Fruit fly (Drosophila melanogaster) whole organism, adult: ENCODE results near the gene CG5004.

Experiments
- CG11617 ChIP-seq: fragments of 200-800 bp; sonication (Bioruptor generic); optimal IDR thresholded peaks from 2 replicates; lab custom pipeline; 2017; ENCODE audit warnings: mild to moderate bottlenecking, missing biosample characterization, missing genetic modification reagents, missing genetic modification characterization
- CG12768 ChIP-seq: fragments of 200-800 bp; sonication (Bioruptor generic); optimal IDR thresholded peaks from 2 replicates; lab custom pipeline; 2017; ENCODE audit warnings: missing biosample characterization, missing genetic modification characterization, mild to moderate bottlenecking, moderate library complexity, missing genetic modification reagents
- CG14711 ChIP-seq: fragments of 200-800 bp; sonication (Bioruptor generic); optimal IDR thresholded peaks from 2 replicates; lab custom pipeline; 2018; ENCODE audit warnings: missing biosample characterization, mild to moderate bottlenecking, missing genetic modification characterization, moderate library complexity
- CG1620 ChIP-seq: fragments of 200-800 bp; sonication (Bioruptor generic); optimal IDR thresholded peaks from 2 replicates; lab custom pipeline; 2016; ENCODE audit warnings: missing biosample characterization, missing genetic modification characterization
- CG33017 ChIP-seq: fragments of 200-800 bp; sonication (Bioruptor generic); optimal IDR thresholded peaks from 2 replicates; lab custom pipeline; 2018; ENCODE audit warnings: missing biosample characterization, mild to moderate bottlenecking, missing genetic modification characterization, moderate library complexity
- CG5204 ChIP-seq: fragments of 200-800 bp; sonication (Bioruptor generic); optimal IDR thresholded peaks from 2 replicates; lab custom pipeline; 2016; ENCODE audit warnings: missing biosample characterization, missing genetic modification characterization
- CG7045 ChIP-seq: fragments of 200-800 bp; sonication (Bioruptor generic); optimal IDR thresholded peaks from 2 replicates; lab custom pipeline; 2017; ENCODE audit warnings: missing biosample characterization, mild to moderate bottlenecking, missing genetic modification characterization
- CG7101 ChIP-seq: fragments of 200-800 bp; sonication (Bioruptor generic); optimal IDR thresholded peaks from 2 replicates; lab custom pipeline; 2018; ENCODE audit warnings: missing biosample characterization, mild to moderate bottlenecking, missing genetic modification characterization, moderate library complexity
- Clk ChIP-seq: fragments of 200-800 bp; sonication (Bioruptor generic); optimal IDR thresholded peaks from 2 replicates; lab custom pipeline; 2017; ENCODE audit warnings: missing biosample characterization, missing genetic modification characterization
- Crg-1 ChIP-seq: fragments of 200-800 bp; sonication (Bioruptor generic); optimal IDR thresholded peaks from 2 replicates; lab custom pipeline; 2016; ENCODE audit warnings: missing biosample characterization, missing genetic modification characterization
- Hr96 ChIP-seq: fragments of 200-800 bp; sonication (Bioruptor generic); optimal IDR thresholded peaks from 2 replicates; lab custom pipeline; 2016; ENCODE audit warnings: missing biosample characterization, missing genetic modification characterization
- Mnt ChIP-seq: fragments of 200-800 bp; sonication (Bioruptor generic); optimal IDR thresholded peaks from 2 replicates; lab custom pipeline; 2016; ENCODE audit warnings: missing biosample characterization, mild to moderate bottlenecking, missing genetic modification characterization
- bab1 ChIP-seq: fragments of 200-800 bp; sonication (Bioruptor generic); optimal IDR thresholded peaks from 3 replicates; lab custom pipeline; 2019; ENCODE audit warnings: missing biosample characterization, mild to moderate bottlenecking, missing genetic modification characterization, moderate library complexity
- cic ChIP-seq: fragments of 200-800 bp; sonication (Bioruptor generic); optimal IDR thresholded peaks from 2 replicates; lab custom pipeline; 2017; ENCODE audit warnings: missing biosample characterization, mild to moderate bottlenecking, missing genetic modification characterization, moderate library complexity
- cnc ChIP-seq, 2 experiments: fragments of >200 bp; optimal IDR thresholded peaks; 2 replicates each; lab custom pipeline; 2017
- kay ChIP-seq: fragments of 200-800 bp; sonication (Bioruptor generic); peaks from one replicate; lab custom pipeline; 2016; ENCODE audit warnings: missing biosample characterization, missing genetic modification characterization, borderline replicate concordance
- ovo ChIP-seq: fragments of 200-800 bp; sonication (Bioruptor generic); optimal IDR thresholded peaks from 2 replicates; lab custom pipeline; 2016; ENCODE audit warnings: missing biosample characterization, missing genetic modification characterization
- pad ChIP-seq: fragments of 200-800 bp; sonication (Bioruptor generic); optimal IDR thresholded peaks from 3 replicates; lab custom pipeline; 2017; ENCODE audit warnings: missing biosample characterization, missing genetic modification characterization, mild to moderate bottlenecking, moderate library complexity, missing genetic modification reagents
- tj ChIP-seq: fragments of 200-800 bp; sonication (Bioruptor generic); optimal IDR thresholded peaks from 3 replicates; lab custom pipeline; 2017; ENCODE audit warnings: missing biosample characterization, mild to moderate bottlenecking, missing genetic modification characterization, moderate library complexity
- toe ChIP-seq: fragments of 200-800 bp; sonication (Bioruptor generic); optimal IDR thresholded peaks from 2 replicates; lab custom pipeline; 2016; ENCODE audit warnings: missing biosample characterization, missing genetic modification characterization

The CG5004 gene

dm6 chrX:17111958-17112953 lies 4.9 kb downstream of the CG5004 start:
- peak; percentile 7 for TF ChIP-seq kay (GFP tag; lab: Kevin White, UChicago)
- no peak for TF ChIP-seq bab1 (GFP tag; lab: Kevin White, UChicago)

- TF ChIP-seq toe: no peak
- TF ChIP-seq CG7101 (tag; lab: Kevin White, UChicago): peak; percentile 48
- TF ChIP-seq cnc (optimal IDR thresholded peaks at IDR 0.05; lab: Kevin White, UChicago): no peak
- no peak for TF ChIP-seq Clk (GFP tag; lab: Kevin White, UChicago)
- TF ChIP-seq CG1620 (GFP tag; lab: Kevin White, UChicago): no peak
- peak; percentile 50 for TF ChIP-seq bab1 (GFP tag; lab: Kevin White, UChicago)
- no peak for TF ChIP-seq cic (GFP tag; lab: Kevin White, UChicago)
- no peak for TF ChIP-seq kay (GFP tag; lab: Kevin White, UChicago)
- TF ChIP-seq CG7045 (GFP tag; lab: Kevin White, UChicago): no peak
- peak; percentile 15 for TF ChIP-seq CG33017 (tag; lab: Kevin White, UChicago)
- no peak for TF ChIP-seq CG5204 (GFP tag; lab: Kevin White, UChicago)
- TF ChIP-seq CG11617 (GFP tag; lab: Kevin White, UChicago): peak; percentile 62
- no peak for TF ChIP-seq CG12768 (GFP tag; lab: Kevin White, UChicago)
- no peak for TF ChIP-seq Hr96 (GFP tag; lab: Kevin White, UChicago)
- TF ChIP-seq Mnt (GFP tag; lab: Kevin White, UChicago): no peak
- TF ChIP-seq tj (GFP tag; lab: Kevin White, UChicago): peak; percentile 21
- TF ChIP-seq ovo (GFP tag; lab: Kevin White, UChicago): no peak
- TF ChIP-seq Crg-1 (GFP tag; lab: Kevin White, UChicago): no peak
- TF ChIP-seq pad (GFP tag; lab: Kevin White, UChicago): no peak
- peak; percentile 39 for TF ChIP-seq CG14711 (tag; lab: Kevin White, UChicago)
Measured at dm6 chrX:17113324-17113723, 5.9 kb downstream of the CG5004 start.

- TF ChIP-seq CG14711 (tag; lab: Kevin White, UChicago) (peak; percentile 11), Crg-1 (GFP tag; lab: Kevin White, UChicago) (no peak), pad (GFP tag; lab: Kevin White, UChicago) (peak; percentile 28), CG33017 (tag; lab: Kevin White, UChicago) (no peak)
Measured at dm6 chrX:17121600-17121999, 14.2 kb downstream of the CG5004 start.

dm6 chrX:17122425-17123094 lies 15.2 kb downstream of the CG5004 start:
- no peak for TF ChIP-seq CG33017 (tag; lab: Kevin White, UChicago)
- TF ChIP-seq CG7045 (GFP tag; lab: Kevin White, UChicago): no peak
- no peak for TF ChIP-seq kay (GFP tag; lab: Kevin White, UChicago)
- no peak for TF ChIP-seq CG1620 (GFP tag; lab: Kevin White, UChicago)
- TF ChIP-seq ovo (GFP tag; lab: Kevin White, UChicago): no peak
- no peak for TF ChIP-seq CG12768 (GFP tag; lab: Kevin White, UChicago)
- no peak for TF ChIP-seq cnc (optimal IDR thresholded peaks at IDR 0.05; lab: Kevin White, UChicago)
- TF ChIP-seq Crg-1 (GFP tag; lab: Kevin White, UChicago): no peak
- no peak for TF ChIP-seq pad (GFP tag; lab: Kevin White, UChicago)
- TF ChIP-seq CG11617 (GFP tag; lab: Kevin White, UChicago): no peak
- TF ChIP-seq Mnt (GFP tag; lab: Kevin White, UChicago): no peak
- no peak for TF ChIP-seq bab1 (GFP tag; lab: Kevin White, UChicago)
- TF ChIP-seq toe: no peak
- no peak for TF ChIP-seq CG5204 (GFP tag; lab: Kevin White, UChicago)
- TF ChIP-seq CG14711 (tag; lab: Kevin White, UChicago): no peak

- TF ChIP-seq Crg-1 (GFP tag; lab: Kevin White, UChicago) (no peak), CG12768 (GFP tag; lab: Kevin White, UChicago) (no peak), CG33017 (tag; lab: Kevin White, UChicago) (no peak), cic (GFP tag; lab: Kevin White, UChicago) (no peak), tj (GFP tag; lab: Kevin White, UChicago) (no peak), CG7045 (GFP tag; lab: Kevin White, UChicago) (no peak), Clk (GFP tag; lab: Kevin White, UChicago) (no peak), kay (GFP tag; lab: Kevin White, UChicago) (no peak), Mnt (GFP tag; lab: Kevin White, UChicago) (no peak), ovo (GFP tag; lab: Kevin White, UChicago) (no peak), CG5204 (GFP tag; lab: Kevin White, UChicago) (no peak), Hr96 (GFP tag; lab: Kevin White, UChicago) (no peak), toe (no peak), CG14711 (tag; lab: Kevin White, UChicago) (no peak), pad (GFP tag; lab: Kevin White, UChicago) (no peak), bab1 (GFP tag; lab: Kevin White, UChicago) (no peak), CG11617 (GFP tag; lab: Kevin White, UChicago) (no peak), cnc (optimal IDR thresholded peaks at IDR 0.05; lab: Kevin White, UChicago) (no peak)
Measured at dm6 chrX:17123545-17124203, 16.3 kb downstream of the CG5004 start.
